Comparison of ENCODE assay signal across 2 worm cellular contexts in genomic region chrX:6109288-6109770, ce11.
TF ChIP-seq lines count a peak whose summit lies in the region.

Gene kynu-1, minus strand, starts transcription at chrX:6109338.

TF ChIP-seq in whole organism, L1 larva, 84 proteins besides CTCF, POLR2A, EP300 and RAD21 (continued from another document):
- TF ChIP-seq nhr-11 (tag; optimal IDR thresholded peaks at IDR 0.05; lab: Kevin White, UChicago) (no peak), zip-4 (GFP tag; optimal IDR thresholded peaks at IDR 0.05; lab: Kevin White, UChicago) (no peak), ces-1 (GFP tag; optimal IDR thresholded peaks at IDR 0.05; lab: Kevin White, UChicago) (no peak), tlp-1 (tag; optimal IDR thresholded peaks at IDR 0.05; lab: Kevin White, UChicago) (no peak), zag-1 (tag; optimal IDR thresholded peaks at IDR 0.05; lab: Kevin White, UChicago) (no peak), lin-14 (GFP tag; optimal IDR thresholded peaks at IDR 0.05; lab: Kevin White, UChicago) (peak; percentile 62), ztf-4 (tag; optimal IDR thresholded peaks at IDR 0.05; lab: Kevin White, UChicago) (no peak), sup-37 (GFP tag; optimal IDR thresholded peaks at IDR 0.05; lab: Kevin White, UChicago) (no peak), nhr-12 (tag; optimal IDR thresholded peaks at IDR 0.05; lab: Kevin White, UChicago) (no peak), isw-1 (GFP tag; IDR thresholded peaks at IDR 0.05; lab: Robert Waterston, UW) (no peak), fkh-10 (GFP tag; optimal IDR thresholded peaks at IDR 0.05; lab: Kevin White, UChicago) (no peak), skn-1 (tag; optimal IDR thresholded peaks at IDR 0.05; lab: Kevin White, UChicago) (no peak), jun-1 (tag; optimal IDR thresholded peaks at IDR 0.05; lab: Kevin White, UChicago) (no peak), nhr-47 (tag; optimal IDR thresholded peaks at IDR 0.05; lab: Kevin White, UChicago) (no peak), unc-30 (tag; optimal IDR thresholded peaks at IDR 0.05; lab: Kevin White, UChicago) (no peak), hlh-4 (tag; optimal IDR thresholded peaks at IDR 0.05; lab: Kevin White, UChicago) (no peak), vab-15 (tag; optimal IDR thresholded peaks at IDR 0.05; lab: Kevin White, UChicago) (no peak), aly-2 (tag; optimal IDR thresholded peaks at IDR 0.05; lab: Kevin White, UChicago) (no peak), ceh-63 (GFP tag; optimal IDR thresholded peaks at IDR 0.05; lab: Kevin White, UChicago) (no peak), ets-5 (GFP tag; IDR thresholded peaks at IDR 0.05; lab: Robert Waterston, UW) (no peak), Y116A8C.19 (tag; optimal IDR thresholded peaks at IDR 0.05; lab: Kevin White, UChicago; ENCODE audit: borderline replicate concordance) (no peak), blmp-1 (tag; optimal IDR thresholded peaks at IDR 0.05; lab: Kevin White, UChicago) (peak; percentile 90), ceh-88 (GFP tag; IDR thresholded peaks at IDR 0.05; lab: Robert Waterston, UW) (no peak), pqm-1 (tag; optimal IDR thresholded peaks at IDR 0.05; lab: Kevin White, UChicago) (no peak), ceh-90 (tag; optimal IDR thresholded peaks at IDR 0.05; lab: Kevin White, UChicago) (no peak), lin-13 (GFP tag; optimal IDR thresholded peaks at IDR 0.05; lab: Kevin White, UChicago) (no peak), nhr-85 (tag; lab: Kevin White, UChicago) (peak; percentile 71), F16B12.6 (tag; optimal IDR thresholded peaks at IDR 0.05; lab: Kevin White, UChicago) (no peak), unc-98 (GFP tag; IDR thresholded peaks at IDR 0.05; lab: Robert Waterston, UW) (no peak), grh-1 (GFP tag; IDR thresholded peaks at IDR 0.05; lab: Robert Waterston, UW) (no peak), unc-130 (tag; optimal IDR thresholded peaks at IDR 0.05; lab: Kevin White, UChicago) (no peak), pax-3 (tag; optimal IDR thresholded peaks at IDR 0.05; lab: Kevin White, UChicago) (no peak), lsy-2 (tag; optimal IDR thresholded peaks at IDR 0.05; lab: Kevin White, UChicago) (no peak), mab-9 (GFP tag; IDR thresholded peaks at IDR 0.05; lab: Robert Waterston, UW) (no peak), nhr-77 (tag; optimal IDR thresholded peaks at IDR 0.05; lab: Kevin White, UChicago) (no peak), unc-86 (tag; optimal IDR thresholded peaks at IDR 0.05; lab: Kevin White, UChicago) (no peak), mef-2 (tag; optimal IDR thresholded peaks at IDR 0.05; lab: Kevin White, UChicago) (no peak), elt-2 (tag; optimal IDR thresholded peaks at IDR 0.05; lab: Kevin White, UChicago) (no peak), elt-3 (tag; optimal IDR thresholded peaks at IDR 0.05; lab: Kevin White, UChicago) (peak in 3 of 6 experiments; percentile 43 to 84 (median 61)), dsc-1 (tag; optimal IDR thresholded peaks at IDR 0.05; lab: Kevin White, UChicago) (no peak), pag-3 (tag; optimal IDR thresholded peaks at IDR 0.05; lab: Kevin White, UChicago; ENCODE audit: borderline replicate concordance, insufficient read depth) (no peak), fos-1 (tag; optimal IDR thresholded peaks at IDR 0.05; lab: Kevin White, UChicago) (no peak), alr-1 (tag; optimal IDR thresholded peaks at IDR 0.05; lab: Kevin White, UChicago; ENCODE audit: borderline replicate concordance) (no peak), snu-23 (GFP tag; optimal IDR thresholded peaks at IDR 0.05; lab: Kevin White, UChicago) (peak; percentile 9), irx-1 (tag; optimal IDR thresholded peaks at IDR 0.05; lab: Kevin White, UChicago) (no peak), nhr-90 (tag; optimal IDR thresholded peaks at IDR 0.05; lab: Kevin White, UChicago; ENCODE audit: poor library complexity) (peak; percentile 25), snpc-4 (tag; optimal IDR thresholded peaks at IDR 0.05; lab: Kevin White, UChicago) (no peak), nhr-20 (tag; optimal IDR thresholded peaks at IDR 0.05; lab: Kevin White, UChicago) (peak; percentile 56), aha-1 (tag; optimal IDR thresholded peaks at IDR 0.05; lab: Kevin White, UChicago) (no peak), lin-39 (tag; optimal IDR thresholded peaks at IDR 0.05; lab: Kevin White, UChicago) (no peak), dpl-1 (GFP tag; optimal IDR thresholded peaks at IDR 0.05; lab: Kevin White, UChicago) (no peak), mep-1 (tag; optimal IDR thresholded peaks at IDR 0.05; lab: Kevin White, UChicago) (no peak), ceh-82 (tag; optimal IDR thresholded peaks at IDR 0.05; lab: Kevin White, UChicago) (no peak), sox-4 (tag; optimal IDR thresholded peaks at IDR 0.05; lab: Kevin White, UChicago) (no peak), mdl-1 (tag; optimal IDR thresholded peaks at IDR 0.05; lab: Kevin White, UChicago) (no peak), nhr-19 (GFP tag; conservative IDR thresholded peaks at IDR 0.05; lab: Robert Waterston, UW) (no peak), nhr-237 (tag; optimal IDR thresholded peaks at IDR 0.05; lab: Kevin White, UChicago) (no peak), egl-13 (tag; optimal IDR thresholded peaks at IDR 0.05; lab: Kevin White, UChicago) (no peak), lin-15B (tag; optimal IDR thresholded peaks at IDR 0.05; lab: Kevin White, UChicago) (no peak)

TF ChIP-seq in whole organism, L2 larva, 48 proteins besides CTCF, POLR2A, EP300 and RAD21 (continued from another document):
- TF ChIP-seq fos-1 (tag; optimal IDR thresholded peaks at IDR 0.05; lab: Kevin White, UChicago): peak; percentile 54
- peak; percentile 42 for TF ChIP-seq blmp-1 (tag; optimal IDR thresholded peaks at IDR 0.05; lab: Kevin White, UChicago; ENCODE audit: insufficient read depth)
- TF ChIP-seq alr-1 (tag; optimal IDR thresholded peaks at IDR 0.05; lab: Kevin White, UChicago): no peak
- TF ChIP-seq mdl-1 (tag; optimal IDR thresholded peaks at IDR 0.05; lab: Kevin White, UChicago): no peak
- TF ChIP-seq Y55F3AM.14 (GFP tag; optimal IDR thresholded peaks at IDR 0.05; lab: Kevin White, UChicago): no peak
- TF ChIP-seq aly-2 (tag; optimal IDR thresholded peaks at IDR 0.05; lab: Kevin White, UChicago): no peak
- peak; percentile 27 for TF ChIP-seq nhr-21 (tag; optimal IDR thresholded peaks at IDR 0.05; lab: Kevin White, UChicago)
- no peak for TF ChIP-seq ama-1 (optimal IDR thresholded peaks at IDR 0.05; lab: Kevin White, UChicago)
- TF ChIP-seq ceh-16 (tag; optimal IDR thresholded peaks at IDR 0.05; lab: Kevin White, UChicago): no peak
- TF ChIP-seq R02D3.7 (tag; optimal IDR thresholded peaks at IDR 0.05; lab: Kevin White, UChicago): no peak
- peak; percentile 0 for TF ChIP-seq gmeb-1 (tag; optimal IDR thresholded peaks at IDR 0.05; lab: Kevin White, UChicago)
